Worm (Caenorhabditis elegans): ENCODE data around the gene chil-2.

- TF ChIP-seq nhr-12 (tag; optimal IDR thresholded peaks at IDR 0.05) (no peak), unc-62 (GFP tag; optimal IDR thresholded peaks at IDR 0.05) (no peak), elt-3 (tag; optimal IDR thresholded peaks at IDR 0.05) (no peak), ceh-83 (GFP tag; optimal IDR thresholded peaks at IDR 0.05) (no peak), ztf-11 (tag; optimal IDR thresholded peaks at IDR 0.05) (no peak), sem-2 (GFP tag; optimal IDR thresholded peaks at IDR 0.05) (no peak), nhr-237 (tag; optimal IDR thresholded peaks at IDR 0.05) (no peak), nhr-76 (tag; optimal IDR thresholded peaks at IDR 0.05) (no peak), lin-32 (GFP tag; optimal IDR thresholded peaks at IDR 0.05) (no peak), ces-1 (GFP tag; optimal IDR thresholded peaks at IDR 0.05) (no peak), pha-4 (tag; optimal IDR thresholded peaks at IDR 0.05) (no peak)
These were observed 46.6 kb downstream of the chil-2 start, which contains the start of gene eyg-1 for ce11 chrII:9827852-9828251.

Measured in whole organism, mixed stage, embryonic.